Fruit fly (Drosophila melanogaster): ENCODE measurements around the gene kst.

DNA sequence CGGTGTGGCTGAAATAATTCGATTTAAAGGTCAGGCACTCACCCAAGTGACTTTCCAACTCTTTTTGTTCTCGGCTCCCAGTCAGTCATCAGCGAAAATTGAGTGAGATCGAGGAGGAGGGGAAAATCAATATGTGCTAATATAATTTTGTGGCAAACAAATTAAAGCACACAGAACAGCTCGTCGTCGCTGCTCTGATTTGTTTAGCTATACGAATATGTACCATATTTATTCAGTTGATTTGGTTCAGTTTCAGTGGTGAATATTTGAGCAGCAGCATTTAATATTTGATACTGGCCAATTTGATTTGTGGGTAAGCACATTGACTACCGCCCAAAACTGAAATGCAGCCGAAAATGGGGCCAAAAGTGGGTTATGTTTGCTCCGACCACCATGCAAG, 31.2 kb upstream of the kst start:
- TF ChIP-seq pad (GFP tag; optimal IDR thresholded peaks at IDR 0.05) (no peak), CG5204 (GFP tag; optimal IDR thresholded peaks at IDR 0.05) (no peak), Mnt (GFP tag; optimal IDR thresholded peaks at IDR 0.05) (no peak), tj (GFP tag; optimal IDR thresholded peaks at IDR 0.05) (no peak), CG7045 (GFP tag; optimal IDR thresholded peaks at IDR 0.05) (no peak), Clk (GFP tag; optimal IDR thresholded peaks at IDR 0.05) (no peak), CG1620 (GFP tag; optimal IDR thresholded peaks at IDR 0.05) (no peak), CG12768 (GFP tag; optimal IDR thresholded peaks at IDR 0.05) (no peak), kay (GFP tag; ENCODE audit: borderline replicate concordance) (no peak), CG14711 (tag; optimal IDR thresholded peaks at IDR 0.05) (no peak), Hr96 (GFP tag; optimal IDR thresholded peaks at IDR 0.05) (no peak), CG11617 (GFP tag; optimal IDR thresholded peaks at IDR 0.05) (no peak), cic (GFP tag; optimal IDR thresholded peaks at IDR 0.05) (no peak), ovo (GFP tag; optimal IDR thresholded peaks at IDR 0.05) (no peak)

All from whole organism, adult.